Fruit fly (Drosophila melanogaster) whole organism, embryonic: Measurements from ENCODE around the gene Sidpn.

ENCODE experiments used
- CG10267 ChIP-seq: fragments of 200-800 bp; sonication (Bioruptor generic); optimal IDR thresholded peaks from 2 replicates; lab custom pipeline; 2018; ENCODE audit warnings: missing biosample characterization, mild to moderate bottlenecking, missing genetic modification characterization, moderate library complexity
- CG10431 ChIP-seq: fragments of 200-800 bp; sonication (Bioruptor generic); optimal IDR thresholded peaks from 3 replicates; lab custom pipeline; 2018; ENCODE audit warnings: missing biosample characterization, mild to moderate bottlenecking, missing genetic modification characterization
- CG11560 ChIP-seq: fragments of 200-800 bp; sonication (Bioruptor generic); IDR thresholded peaks from 3 replicates; pipeline ENCODE4 v1.3.6; 2022; ENCODE audit warnings: missing biosample characterization, missing genetic modification characterization
- CG12155 ChIP-seq: fragments of 200-800 bp; sonication (Bioruptor generic); optimal IDR thresholded peaks from 3 replicates; lab custom pipeline; 2016; ENCODE audit warnings: missing biosample characterization, missing genetic modification characterization
- CG12659 ChIP-seq: fragments of 200-800 bp; sonication (Bioruptor generic); optimal IDR thresholded peaks from 3 replicates; lab custom pipeline; 2017; ENCODE audit warnings: mild to moderate bottlenecking, missing biosample characterization, missing genetic modification reagents, missing genetic modification characterization
- CG13123 ChIP-seq: fragments of 200-800 bp; sonication (Bioruptor generic); optimal IDR thresholded peaks from 2 replicates; lab custom pipeline; 2016; ENCODE audit warnings: missing biosample characterization, missing genetic modification characterization
- CG13775 ChIP-seq: fragments of 200-800 bp; sonication (Bioruptor generic); optimal IDR thresholded peaks from 3 replicates; lab custom pipeline; 2017; ENCODE audit warnings: missing biosample characterization, mild to moderate bottlenecking, missing genetic modification characterization
- CG14667 ChIP-seq: fragments of 200-800 bp; sonication (Bioruptor generic); IDR thresholded peaks from 2 replicates; pipeline ENCODE4 v1.3.6; 2022; ENCODE audit warnings: missing biosample characterization, missing genetic modification characterization
- CG15011 ChIP-seq: fragments of 200-800 bp; sonication (Bioruptor generic); optimal IDR thresholded peaks from 3 replicates; lab custom pipeline; 2018; ENCODE audit warnings: missing biosample characterization, mild to moderate bottlenecking, missing genetic modification characterization
- CG15269 ChIP-seq: fragments of 200-800 bp; sonication (Bioruptor generic); optimal IDR thresholded peaks from 2 replicates; lab custom pipeline; 2018; ENCODE audit warnings: missing biosample characterization, mild to moderate bottlenecking, missing genetic modification characterization, moderate library complexity
- CG16813 ChIP-seq: fragments of 200-800 bp; sonication (Bioruptor generic); IDR thresholded peaks from 3 replicates; pipeline ENCODE4 v1.3.6; 2022; ENCODE audit warnings: missing biosample characterization, missing genetic modification characterization; ENCODE audit not compliant: partially characterized antibody
- CG16815 ChIP-seq: fragments of 200-800 bp; sonication (Bioruptor generic); optimal IDR thresholded peaks from 3 replicates; lab custom pipeline; 2017; ENCODE audit warnings: missing biosample characterization, mild to moderate bottlenecking, missing genetic modification characterization
- CG17328 ChIP-seq: fragments of 200-800 bp; sonication (Bioruptor generic); IDR thresholded peaks from 2 replicates; pipeline ENCODE4 v1.3.6; 2022; ENCODE audit warnings: missing biosample characterization, missing genetic modification characterization
- CG1792 ChIP-seq: fragments of 200-800 bp; sonication (Bioruptor generic); optimal IDR thresholded peaks from 2 replicates; lab custom pipeline; 2016; ENCODE audit warnings: missing biosample characterization, missing genetic modification characterization
- CG31388 ChIP-seq: fragments of 200-800 bp; sonication (Bioruptor generic); optimal IDR thresholded peaks from 2 replicates; lab custom pipeline; 2016; ENCODE audit warnings: missing biosample characterization, missing genetic modification characterization
- CG31441 ChIP-seq: fragments of 200-800 bp; sonication (Bioruptor generic); IDR thresholded peaks from 2 replicates; pipeline ENCODE4 v1.3.6; 2022; ENCODE audit warnings: missing biosample characterization, missing genetic modification characterization
- CG32772 ChIP-seq: fragments of 200-800 bp; sonication (Bioruptor generic); IDR thresholded peaks from 2 replicates; pipeline ENCODE4 v1.3.6; 2022; ENCODE audit warnings: missing biosample characterization, missing genetic modification characterization
- CG3407 ChIP-seq: fragments of 200-800 bp; sonication (Bioruptor generic); optimal IDR thresholded peaks from 2 replicates; lab custom pipeline; 2018; ENCODE audit warnings: missing biosample characterization, mild to moderate bottlenecking, missing genetic modification characterization
- CG42726 ChIP-seq: fragments of 200-800 bp; sonication (Bioruptor generic); IDR thresholded peaks from 2 replicates; pipeline ENCODE4 v1.3.6; 2022; ENCODE audit warnings: missing biosample characterization, missing genetic modification characterization; ENCODE audit not compliant: partially characterized antibody
- CG8388 ChIP-seq: fragments of 200-800 bp; sonication (Bioruptor generic); optimal IDR thresholded peaks from 2 replicates; lab custom pipeline; 2019; ENCODE audit warnings: missing biosample characterization, mild to moderate bottlenecking, missing genetic modification characterization, moderate library complexity
- CTCF ChIP-seq: fragments of 200-800 bp; sonication (Bioruptor generic); optimal IDR thresholded peaks from 2 replicates; lab custom pipeline; 2017; ENCODE audit warnings: missing biosample characterization, mild to moderate bottlenecking, missing genetic modification characterization, moderate library complexity
- Dip3 ChIP-seq: fragments of 200-800 bp; sonication (Bioruptor generic); optimal IDR thresholded peaks from 3 replicates; lab custom pipeline; 2016; ENCODE audit warnings: missing biosample characterization, missing genetic modification characterization
- Doc2 ChIP-seq: fragments of 200-800 bp; sonication (Bioruptor generic); IDR thresholded peaks from 2 replicates; pipeline ENCODE4 v1.3.6; 2022; ENCODE audit warnings: missing biosample characterization, missing genetic modification characterization
- Dp ChIP-seq: fragments of 200-800 bp; sonication (Bioruptor generic); optimal IDR thresholded peaks from 2 replicates; lab custom pipeline; 2018; ENCODE audit warnings: missing biosample characterization, mild to moderate bottlenecking, missing genetic modification characterization, moderate library complexity
- Dref ChIP-seq: fragments of 200-800 bp; sonication (Bioruptor generic); IDR thresholded peaks from 2 replicates; pipeline ENCODE4 v1.3.6; 2022; ENCODE audit warnings: missing biosample characterization, missing genetic modification characterization
- E2f2 ChIP-seq: fragments of 200-800 bp; sonication (Bioruptor generic); IDR thresholded peaks from 2 replicates; pipeline ENCODE4 v1.3.6; 2022; ENCODE audit warnings: missing biosample characterization, missing genetic modification characterization
- Eip74EF ChIP-seq, 2 experiments: fragments of 200-800 bp in 1 of 2; fragments of >200 bp in 1 of 2; sonication (Bioruptor generic) in 1 of 2; optimal IDR thresholded peaks; 2 replicates each; lab custom pipeline; 2017 to 2019; ENCODE audit warnings: missing biosample characterization in 2 of 2, missing genetic modification characterization in 2 of 2, mild to moderate bottlenecking in 1 of 2, moderate library complexity in 1 of 2
- Lhr ChIP-seq: fragments of 200-800 bp; sonication (Bioruptor generic); optimal IDR thresholded peaks from 3 replicates; lab custom pipeline; 2017; ENCODE audit warnings: mild to moderate bottlenecking, missing biosample characterization, missing genetic modification reagents, missing genetic modification characterization
- MBD-R2 ChIP-seq: fragments of 200-800 bp; sonication (Bioruptor generic); IDR thresholded peaks from 2 replicates; pipeline ENCODE4 v1.3.6; 2022; ENCODE audit warnings: missing biosample characterization, missing genetic modification characterization
- MESR4 ChIP-seq: fragments of 200-800 bp; sonication (Bioruptor generic); optimal IDR thresholded peaks from 2 replicates; lab custom pipeline; 2018; ENCODE audit warnings: missing biosample characterization, mild to moderate bottlenecking, missing genetic modification characterization, moderate library complexity
- NC2α ChIP-seq: fragments of 200-800 bp; sonication (Bioruptor generic); optimal IDR thresholded peaks from 2 replicates; lab custom pipeline; 2016; ENCODE audit warnings: missing biosample characterization, missing genetic modification characterization
- NK7.1 ChIP-seq: fragments of 200-800 bp; sonication (Bioruptor generic); optimal IDR thresholded peaks from 3 replicates; lab custom pipeline; 2016; ENCODE audit warnings: missing biosample characterization, missing genetic modification characterization
- Poxn ChIP-seq: fragments of 200-800 bp; sonication (Bioruptor generic); IDR thresholded peaks from 2 replicates; pipeline ENCODE4 v1.3.6; 2022; ENCODE audit warnings: missing biosample characterization, missing genetic modification characterization
- Ptx1 ChIP-seq: fragments of 200-800 bp; sonication (Bioruptor generic); IDR thresholded peaks from 2 replicates; pipeline ENCODE4 v1.3.6; 2022; ENCODE audit warnings: missing biosample characterization, missing genetic modification characterization
- Rfx ChIP-seq: fragments of 200-800 bp; sonication (Bioruptor generic); IDR thresholded peaks from 2 replicates; pipeline ENCODE4 v1.3.6; 2022; ENCODE audit warnings: missing biosample characterization, missing genetic modification characterization
- Scr ChIP-seq: fragments of 200-800 bp; sonication (Bioruptor generic); IDR thresholded peaks from 2 replicates; pipeline ENCODE4 v1.3.6; 2022; ENCODE audit warnings: missing biosample characterization, missing genetic modification characterization; ENCODE audit not compliant: partially characterized antibody
- abd-A ChIP-seq: fragments of 200-800 bp; sonication (Bioruptor generic); optimal IDR thresholded peaks from 3 replicates; lab custom pipeline; 2019; ENCODE audit warnings: missing biosample characterization, mild to moderate bottlenecking, missing genetic modification characterization, moderate library complexity
- amos ChIP-seq: fragments of 200-800 bp; sonication (Bioruptor generic); IDR thresholded peaks from 2 replicates; pipeline ENCODE4 v1.3.6; 2022; ENCODE audit warnings: missing biosample characterization, missing genetic modification characterization; ENCODE audit not compliant: partially characterized antibody
- bowl ChIP-seq: fragments of 200-800 bp; sonication (Bioruptor generic); IDR thresholded peaks from 2 replicates; pipeline ENCODE4 v1.3.6; 2022; ENCODE audit warnings: missing biosample characterization, missing genetic modification characterization
- chinmo ChIP-seq: fragments of 200-800 bp; sonication (Bioruptor generic); IDR thresholded peaks from 4 replicates; pipeline ENCODE4 v1.3.6; 2022; ENCODE audit warnings: missing biosample characterization, missing genetic modification characterization; ENCODE audit not compliant: partially characterized antibody
- croc ChIP-seq: fragments of 200-800 bp; sonication (Bioruptor generic); conservative IDR thresholded peaks from 3 replicates; pipeline ENCODE4 v1.3.6; 2022; ENCODE audit warnings: missing biosample characterization, missing genetic modification characterization
- cwo ChIP-seq: fragments of 200-800 bp; sonication (Bioruptor generic); optimal IDR thresholded peaks from 3 replicates; lab custom pipeline; 2017; ENCODE audit warnings: missing biosample characterization, missing genetic modification characterization, mild to moderate bottlenecking, moderate library complexity, missing genetic modification reagents
- gcm ChIP-seq: fragments of 200-800 bp; sonication (Bioruptor generic); optimal IDR thresholded peaks from 2 replicates; lab custom pipeline; 2019; ENCODE audit warnings: missing biosample characterization, mild to moderate bottlenecking, missing genetic modification characterization, moderate library complexity
- inv ChIP-seq: fragments of 200-800 bp; sonication (Bioruptor generic); IDR thresholded peaks from 2 replicates; pipeline ENCODE4 v1.3.6; 2022; ENCODE audit warnings: missing biosample characterization, missing genetic modification characterization; ENCODE audit not compliant: partially characterized antibody
- nmo ChIP-seq: fragments of 200-800 bp; sonication (Bioruptor generic); optimal IDR thresholded peaks from 2 replicates; lab custom pipeline; 2018; ENCODE audit warnings: missing biosample characterization, mild to moderate bottlenecking, missing genetic modification characterization, moderate library complexity
- row ChIP-seq: fragments of 200-800 bp; sonication (Bioruptor generic); IDR thresholded peaks from 3 replicates; pipeline ENCODE4 v1.3.6; 2022; ENCODE audit warnings: missing biosample characterization, missing genetic modification characterization
- seq ChIP-seq: fragments of 200-800 bp; sonication (Bioruptor generic); IDR thresholded peaks from 2 replicates; pipeline ENCODE4 v1.3.6; 2022; ENCODE audit warnings: missing biosample characterization, missing genetic modification characterization
- sug ChIP-seq: fragments of 200-800 bp; optimal IDR thresholded peaks from 2 replicates; lab custom pipeline; 2019; ENCODE audit warnings: missing biosample characterization, mild to moderate bottlenecking, missing genetic modification characterization, moderate library complexity
- tio ChIP-seq: fragments of 200-800 bp; sonication (Bioruptor generic); optimal IDR thresholded peaks from 2 replicates; lab custom pipeline; 2017; ENCODE audit warnings: missing biosample characterization, missing genetic modification characterization, inconsistent platforms
- tna ChIP-seq: fragments of 200-800 bp; sonication (Bioruptor generic); IDR thresholded peaks from 2 replicates; pipeline ENCODE4 v1.3.6; 2022; ENCODE audit warnings: missing biosample characterization, missing genetic modification characterization; ENCODE audit not compliant: partially characterized antibody
- yki ChIP-seq: fragments of >200 bp; optimal IDR thresholded peaks from 3 replicates; lab custom pipeline; 2018

Gene Sidpn

DNA sequence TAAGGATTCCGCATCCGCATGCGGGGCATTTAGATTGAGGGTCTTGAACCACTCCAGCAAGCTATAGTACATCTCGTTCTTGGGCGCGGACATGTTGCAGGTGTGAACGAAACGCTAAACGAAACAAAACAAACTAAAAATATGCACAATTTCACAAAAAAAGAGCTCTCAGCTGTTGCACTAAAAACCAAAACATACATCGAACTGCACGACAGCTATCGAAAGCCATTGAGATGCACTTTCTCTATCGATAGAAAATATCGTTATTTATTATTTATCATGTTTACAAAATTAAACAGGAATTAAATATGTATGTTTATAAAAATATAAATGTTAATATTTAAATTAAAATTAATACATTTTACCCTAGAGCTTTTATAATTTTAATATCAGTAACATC lies 5.8 kb downstream of the Sidpn start, which contains the start of gene hook (continued):
- no peak for TF ChIP-seq CG12155 (GFP tag; lab: Kevin White, UChicago)
- TF ChIP-seq row (GFP tag; lab: Robert Waterston, UW): peak; percentile 49; the same call in 2 of the 3 replicates
- no peak for TF ChIP-seq CG8388
- TF ChIP-seq MESR4 (GFP tag; lab: Kevin White, UChicago): peak; percentile 45
- TF ChIP-seq Dp: no peak
- TF ChIP-seq CG31388 (GFP tag; lab: Kevin White, UChicago): no peak
- peak; percentile 22 for TF ChIP-seq CG10267
- no peak for TF ChIP-seq Ptx1 (GFP tag; lab: Robert Waterston, UW)
- TF ChIP-seq NK7.1 (GFP tag; lab: Kevin White, UChicago): no peak
- no peak for TF ChIP-seq CG17328 (GFP tag; lab: Robert Waterston, UW)
- no peak for TF ChIP-seq CG13775 (GFP tag; lab: Kevin White, UChicago)
- no peak for TF ChIP-seq tio
- TF ChIP-seq inv (GFP tag; lab: Robert Waterston, UW): peak; percentile 67
- TF ChIP-seq Rfx (GFP tag; lab: Robert Waterston, UW): 0 out of 2 replicates have a peak, but pooled peaks have one; percentile 14
- TF ChIP-seq CG16815 (GFP tag; lab: Kevin White, UChicago): no peak
- TF ChIP-seq CG12659 (GFP tag; lab: Kevin White, UChicago): peak; percentile 22
- TF ChIP-seq CTCF (GFP tag; lab: Kevin White, UChicago): no peak
- peak; percentile 81; the same call in 2 of the 4 replicates for TF ChIP-seq chinmo
- no peak for TF ChIP-seq yki (lab: Kevin White, UChicago)
- TF ChIP-seq CG1792 (GFP tag; lab: Kevin White, UChicago): no peak
- TF ChIP-seq bowl: no peak
- peak; percentile 55; the same call in 1 of the 2 replicates for TF ChIP-seq CG42726 (GFP tag; lab: Robert Waterston, UW)
- 0 out of 2 replicates have a peak, but pooled peaks have one; percentile 40 for TF ChIP-seq tna (GFP tag; lab: Robert Waterston, UW)
- TF ChIP-seq CG3407: no peak
- no peak for TF ChIP-seq seq (GFP tag; lab: Robert Waterston, UW)
- no peak for TF ChIP-seq Lhr (GFP tag; lab: Kevin White, UChicago)
- TF ChIP-seq CG14667 (GFP tag; lab: Robert Waterston, UW): no peak
- peak; percentile 69 for TF ChIP-seq Dref (GFP tag; lab: Robert Waterston, UW)
- no peak for TF ChIP-seq NC2α (GFP tag; lab: Kevin White, UChicago)
- TF ChIP-seq Doc2: no peak
- no peak for TF ChIP-seq Eip74EF (GFP tag; optimal IDR thresholded peaks at IDR 0.05; lab: Kevin White, UChicago)
- TF ChIP-seq E2f2 (GFP tag; lab: Robert Waterston, UW): no peak
- TF ChIP-seq CG10431 (GFP tag; lab: Kevin White, UChicago): no peak
- TF ChIP-seq croc (GFP tag; lab: Robert Waterston, UW): no peak
- TF ChIP-seq abd-A (tag; lab: Kevin White, UChicago): no peak
- TF ChIP-seq cwo: no peak
- no peak for TF ChIP-seq CG15011 (GFP tag; lab: Kevin White, UChicago)
- peak; percentile 81 for TF ChIP-seq Scr (GFP tag; lab: Robert Waterston, UW)
- peak; percentile 69 for TF ChIP-seq CG16813 (GFP tag; lab: Robert Waterston, UW)
- TF ChIP-seq sug (tag; lab: Kevin White, UChicago): no peak
- TF ChIP-seq gcm (GFP tag; lab: Kevin White, UChicago): no peak
- TF ChIP-seq CG13123: no peak
- TF ChIP-seq Poxn (GFP tag; lab: Robert Waterston, UW): no peak
- no peak for TF ChIP-seq CG15269
- TF ChIP-seq amos (GFP tag; lab: Robert Waterston, UW): peak; percentile 75
- no peak for TF ChIP-seq CG31441
- TF ChIP-seq MBD-R2 (GFP tag; lab: Robert Waterston, UW): peak; percentile 68
- no peak for TF ChIP-seq CG32772
- TF ChIP-seq CG11560: no peak
- peak; percentile 8 for TF ChIP-seq nmo (GFP tag; lab: Kevin White, UChicago)
- no peak for TF ChIP-seq Dip3 (GFP tag; lab: Kevin White, UChicago)
